Worm (Caenorhabditis elegans) whole organism, L1 larva: ENCODE results near the gene atg-7.

Experiments
- fkh-10 ChIP-seq: sonication (generic microtip); optimal IDR thresholded peaks from 2 replicates; lab custom pipeline; 2017; ENCODE audit warnings: missing biosample characterization, missing genetic modification reagents, missing genetic modification characterization
- lir-3 ChIP-seq: sonication (generic microtip); optimal IDR thresholded peaks from 2 replicates; lab custom pipeline; 2016; ENCODE audit warnings: mild to moderate bottlenecking, missing genetic modification characterization, moderate library complexity, missing compliant biosample characterization; ENCODE audit not compliant: poor library complexity
- snpc-4 ChIP-seq: fragments of 150-350 bp; optimal IDR thresholded peaks from 2 replicates; lab custom pipeline; 2014; ENCODE audit warnings: missing biosample characterization, missing genetic modification characterization
- snu-23 ChIP-seq: sonication (generic microtip); optimal IDR thresholded peaks from 2 replicates; lab custom pipeline; 2016; ENCODE audit warnings: missing genetic modification characterization, missing compliant biosample characterization
- unc-130 ChIP-seq: fragments of 150-350 bp; optimal IDR thresholded peaks from 2 replicates; lab custom pipeline; 2017; ENCODE audit warnings: missing biosample characterization, missing genetic modification characterization, inconsistent platforms
- ztf-4 ChIP-seq: fragments of 150-350 bp; optimal IDR thresholded peaks from 2 replicates; lab custom pipeline; 2014; ENCODE audit warnings: missing biosample characterization, missing genetic modification characterization

DNA sequence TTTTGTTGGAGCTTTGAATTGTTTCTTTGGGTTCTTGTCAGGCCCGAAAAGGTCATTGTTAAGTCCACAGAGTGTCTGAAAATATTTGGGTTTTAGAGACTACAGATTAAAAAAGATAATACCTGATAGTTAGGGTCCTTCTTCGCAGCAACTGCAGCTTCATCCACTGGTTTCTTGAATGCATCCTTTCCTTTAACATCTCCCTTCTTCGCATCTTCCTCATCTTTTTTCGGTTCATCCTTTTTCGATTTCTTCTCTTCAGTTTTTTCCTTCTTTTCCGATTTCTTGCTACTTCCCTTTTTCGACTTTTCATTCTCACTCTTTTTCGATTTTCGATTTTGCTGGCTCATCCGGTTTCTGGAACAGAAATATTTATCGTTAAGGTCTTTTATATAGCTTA, 22.6 kb upstream of the atg-7 start:
- TF ChIP-seq ztf-4 (tag; lab: Kevin White, UChicago) (no peak), snu-23 (GFP tag; lab: Kevin White, UChicago) (no peak), lir-3 (no peak), snpc-4 (tag; lab: Kevin White, UChicago) (no peak), unc-130 (tag; lab: Kevin White, UChicago) (no peak), fkh-10 (no peak)
